Fruit fly (Drosophila melanogaster): ENCODE results near the gene CG12093.

The CG12093 gene

dm6 chr3L:2820930-2821505 lies 47.2 kb upstream of the CG12093 start:
- TF ChIP-seq Jra (GFP tag; optimal IDR thresholded peaks at IDR 0.05) (peak; percentile 15), Abd-B (GFP tag; optimal IDR thresholded peaks at IDR 0.05) (no peak), ey (GFP tag; optimal IDR thresholded peaks at IDR 0.05) (no peak), foxo (GFP tag; optimal IDR thresholded peaks at IDR 0.05) (peak; percentile 2 to 11), Myc (optimal IDR thresholded peaks at IDR 0.05) (no peak), h (GFP tag; optimal IDR thresholded peaks at IDR 0.05) (peak; percentile 44), sage (GFP tag; optimal IDR thresholded peaks at IDR 0.05) (peak; percentile 67), lola (GFP tag; optimal IDR thresholded peaks at IDR 0.05) (no peak), Hr78 (GFP tag; optimal IDR thresholded peaks at IDR 0.05) (no peak), jim (GFP tag; optimal IDR thresholded peaks at IDR 0.05) (peak; percentile 7), CrebA (GFP tag; optimal IDR thresholded peaks at IDR 0.05; ENCODE audit: borderline replicate concordance) (peak; percentile 73), fru (GFP tag; optimal IDR thresholded peaks at IDR 0.05) (peak; percentile 58), Vsx2 (GFP tag; optimal IDR thresholded peaks at IDR 0.05; ENCODE audit: partially characterized antibody) (peak; percentile 88), OdsH (GFP tag; optimal IDR thresholded peaks at IDR 0.05) (peak; percentile 25), HLH106 (tag; optimal IDR thresholded peaks at IDR 0.05) (no peak), CG32264 (GFP tag; optimal IDR thresholded peaks at IDR 0.05) (peak; percentile 9), tai (GFP tag; optimal IDR thresholded peaks at IDR 0.05) (no peak), rgr (GFP tag; optimal IDR thresholded peaks at IDR 0.05) (peak; percentile 45), Rel (GFP tag; optimal IDR thresholded peaks at IDR 0.05) (peak; percentile 82), Rel (tag; optimal IDR thresholded peaks at IDR 0.05) (peak; percentile 37), dl (GFP tag; optimal IDR thresholded peaks at IDR 0.05; ENCODE audit: insufficient read depth in 1 of 2, partially characterized antibody in 2 of 2) (peak; percentile 95 to 98), Hr83 (GFP tag; optimal IDR thresholded peaks at IDR 0.05; ENCODE audit: poor library complexity, severe bottlenecking) (peak; percentile 63), Sp1 (GFP tag; optimal IDR thresholded peaks at IDR 0.05) (peak; percentile 73), sv (GFP tag; optimal IDR thresholded peaks at IDR 0.05) (no peak), N (GFP tag; optimal IDR thresholded peaks at IDR 0.05) (peak; percentile 65), Dfd (GFP tag; optimal IDR thresholded peaks at IDR 0.05) (no peak), Dif (GFP tag; optimal IDR thresholded peaks at IDR 0.05; ENCODE audit: partially characterized antibody) (peak; percentile 96), CG9705 (GFP tag; optimal IDR thresholded peaks at IDR 0.05) (peak; percentile 14), psq (GFP tag; optimal IDR thresholded peaks at IDR 0.05) (peak; percentile 85), br (GFP tag; optimal IDR thresholded peaks at IDR 0.05) (peak; percentile 58)

dm6 chr3L:2820275-2820674 lies 46.5 kb upstream of the CG12093 start:
- TF ChIP-seq dmrt93B (GFP tag; optimal IDR thresholded peaks at IDR 0.05) (no peak), dsf (GFP tag; optimal IDR thresholded peaks at IDR 0.05; ENCODE audit: borderline replicate concordance) (no peak), CG9705 (GFP tag; optimal IDR thresholded peaks at IDR 0.05) (no peak), Sp1 (GFP tag; optimal IDR thresholded peaks at IDR 0.05) (no peak), rgr (GFP tag; optimal IDR thresholded peaks at IDR 0.05) (peak; percentile 57), fru (GFP tag; optimal IDR thresholded peaks at IDR 0.05) (peak; percentile 10), sage (GFP tag; optimal IDR thresholded peaks at IDR 0.05) (peak; percentile 42), Myc (optimal IDR thresholded peaks at IDR 0.05) (no peak), N (GFP tag; optimal IDR thresholded peaks at IDR 0.05) (no peak), CG32264 (GFP tag; optimal IDR thresholded peaks at IDR 0.05) (no peak), usp (GFP tag; optimal IDR thresholded peaks at IDR 0.05) (no peak), Hr78 (GFP tag; optimal IDR thresholded peaks at IDR 0.05) (no peak), br (GFP tag; optimal IDR thresholded peaks at IDR 0.05) (no peak), Rel (GFP tag; optimal IDR thresholded peaks at IDR 0.05) (no peak), Rel (tag; optimal IDR thresholded peaks at IDR 0.05) (no peak), Jra (GFP tag; optimal IDR thresholded peaks at IDR 0.05) (no peak), CrebA (GFP tag; optimal IDR thresholded peaks at IDR 0.05; ENCODE audit: borderline replicate concordance) (peak; percentile 30), ey (GFP tag; optimal IDR thresholded peaks at IDR 0.05) (peak; percentile 22), Dif (GFP tag; optimal IDR thresholded peaks at IDR 0.05; ENCODE audit: partially characterized antibody) (no peak), psq (GFP tag; optimal IDR thresholded peaks at IDR 0.05) (no peak), woc (GFP tag; optimal IDR thresholded peaks at IDR 0.05) (no peak), Dfd (GFP tag; optimal IDR thresholded peaks at IDR 0.05) (no peak), Mio (GFP tag; optimal IDR thresholded peaks at IDR 0.05) (no peak), GATAd (GFP tag; optimal IDR thresholded peaks at IDR 0.05) (no peak), sv (GFP tag; optimal IDR thresholded peaks at IDR 0.05) (no peak), dl (GFP tag; optimal IDR thresholded peaks at IDR 0.05; ENCODE audit: insufficient read depth in 1 of 2, partially characterized antibody in 2 of 2) (no peak), Hr83 (GFP tag; optimal IDR thresholded peaks at IDR 0.05; ENCODE audit: poor library complexity, severe bottlenecking) (no peak), Vsx2 (GFP tag; optimal IDR thresholded peaks at IDR 0.05; ENCODE audit: partially characterized antibody) (no peak), Abd-B (GFP tag; optimal IDR thresholded peaks at IDR 0.05) (no peak), HLH106 (tag; optimal IDR thresholded peaks at IDR 0.05) (no peak), lola (GFP tag; optimal IDR thresholded peaks at IDR 0.05) (no peak), foxo (GFP tag; optimal IDR thresholded peaks at IDR 0.05) (peak in 1 of 2 experiments; percentile 56), h (GFP tag; optimal IDR thresholded peaks at IDR 0.05) (peak; percentile 36), tai (GFP tag; optimal IDR thresholded peaks at IDR 0.05) (peak; percentile 20), pan (optimal IDR thresholded peaks at IDR 0.05) (no peak), OdsH (GFP tag; optimal IDR thresholded peaks at IDR 0.05) (peak; percentile 26), Hnf4 (GFP tag; optimal IDR thresholded peaks at IDR 0.05) (peak; percentile 29), jim (GFP tag; optimal IDR thresholded peaks at IDR 0.05) (no peak), brk (GFP tag; optimal IDR thresholded peaks at IDR 0.05) (peak; percentile 35)
